Fruit fly (Drosophila melanogaster) whole organism: Measurements from ENCODE around the gene Dnali1.

Source experiments
- CG8478 ChIP-seq: fragments of >200 bp; optimal IDR thresholded peaks from 2 replicates; lab custom pipeline; 2018; ENCODE audit warnings: inconsistent platforms
- psq ChIP-seq: fragments of >200 bp; optimal IDR thresholded peaks from 2 replicates; lab custom pipeline; 2017
- usp ChIP-seq: fragments of >200 bp; optimal IDR thresholded peaks from 2 replicates; lab custom pipeline; 2017; ENCODE audit warnings: missing biosample characterization, missing genetic modification characterization, mixed read lengths

dm6 chr3R:11893197-11893596, at the start of gene Dnali1:
- TF ChIP-seq psq (lab: Kevin White, UChicago) (no peak), CG8478 (lab: Kevin White, UChicago) (no peak), usp (GFP tag; lab: Kevin White, UChicago) (no peak)
